Fruit fly (Drosophila melanogaster) Kc167 (cell line): ENCODE measurements around the gene CG32365.

Experiments used
- Myc ChIP-seq: fragments of >200 bp; optimal IDR thresholded peaks from 2 replicates; lab custom pipeline; 2017; ENCODE audit warnings: missing external identifiers
- Sin3A ChIP-seq: fragments of >200 bp; optimal IDR thresholded peaks from 2 replicates; lab custom pipeline; 2018; ENCODE audit warnings: missing external identifiers
- h ChIP-seq: fragments of >200 bp; optimal IDR thresholded peaks from 3 replicates; lab custom pipeline; 2018; ENCODE audit warnings: missing external identifiers
- insv ChIP-seq: fragments of >200 bp; optimal IDR thresholded peaks from 3 replicates; lab custom pipeline; 2018; ENCODE audit warnings: missing external identifiers
- psq ChIP-seq: fragments of >200 bp; optimal IDR thresholded peaks from 2 replicates; lab custom pipeline; 2017; ENCODE audit warnings: missing external identifiers
- ttk ChIP-seq: sonication (Bioruptor generic); optimal IDR thresholded peaks from 2 replicates; lab custom pipeline; 2017; ENCODE audit warnings: missing external identifiers

Gene CG32365

dm6 chr3L:7833684-7834337 is 35.0 kb upstream of the CG32365 start:
- TF ChIP-seq h (lab: Kevin White, UChicago), result no peak
- no peak for TF ChIP-seq psq (lab: Kevin White, UChicago)
- TF ChIP-seq Sin3A, result no peak
- TF ChIP-seq ttk (lab: Kevin White, UChicago), result no peak
- TF ChIP-seq insv (lab: Kevin White, UChicago), result no peak
- TF ChIP-seq Myc (lab: Kevin White, UChicago), result no peak

- no peak for TF ChIP-seq Sin3A
- TF ChIP-seq ttk (lab: Kevin White, UChicago), result no peak
Observed at dm6 chr3L:7834902-7835781, 33.7 kb upstream of the CG32365 start.

dm6 chr3L:7836633-7837394 is 32.0 kb upstream of the CG32365 start:
- TF ChIP-seq insv (lab: Kevin White, UChicago) (no peak), Myc (lab: Kevin White, UChicago) (no peak), psq (lab: Kevin White, UChicago) (no peak), ttk (lab: Kevin White, UChicago) (no peak), h (lab: Kevin White, UChicago) (no peak), Sin3A (no peak)

- TF ChIP-seq Myc (lab: Kevin White, UChicago), result no peak
- no peak for TF ChIP-seq insv (lab: Kevin White, UChicago)
- no peak for TF ChIP-seq psq (lab: Kevin White, UChicago)
Observed at dm6 chr3L:7837753-7838152, 31.1 kb upstream of the CG32365 start.

dm6 chr3L:7838374-7838773 is 30.5 kb upstream of the CG32365 start:
- TF ChIP-seq psq (lab: Kevin White, UChicago), result no peak
- no peak for TF ChIP-seq Sin3A
- TF ChIP-seq Myc (lab: Kevin White, UChicago), result no peak
- no peak for TF ChIP-seq h (lab: Kevin White, UChicago)
- no peak for TF ChIP-seq ttk (lab: Kevin White, UChicago)
- TF ChIP-seq insv (lab: Kevin White, UChicago), result no peak

- no peak for TF ChIP-seq ttk (lab: Kevin White, UChicago)
- TF ChIP-seq psq (lab: Kevin White, UChicago), result no peak
- no peak for TF ChIP-seq Sin3A
Observed at dm6 chr3L:7841254-7841964, 27.4 kb upstream of the CG32365 start.

dm6 chr3L:7842117-7842516 is 26.7 kb upstream of the CG32365 start:
- TF ChIP-seq Myc (lab: Kevin White, UChicago), result no peak
- TF ChIP-seq ttk (lab: Kevin White, UChicago), result no peak
- TF ChIP-seq insv (lab: Kevin White, UChicago), result no peak
- TF ChIP-seq Sin3A, result no peak
- no peak for TF ChIP-seq h (lab: Kevin White, UChicago)
- TF ChIP-seq psq (lab: Kevin White, UChicago), result no peak

- TF ChIP-seq insv (lab: Kevin White, UChicago) (no peak), Sin3A (no peak), h (lab: Kevin White, UChicago) (no peak), Myc (lab: Kevin White, UChicago) (no peak), psq (lab: Kevin White, UChicago) (no peak), ttk (lab: Kevin White, UChicago) (no peak)
Observed at dm6 chr3L:7842537-7842936, 26.3 kb upstream of the CG32365 start.

- TF ChIP-seq insv (lab: Kevin White, UChicago) (no peak), Sin3A (no peak), ttk (lab: Kevin White, UChicago) (no peak), psq (lab: Kevin White, UChicago) (no peak), h (lab: Kevin White, UChicago) (no peak), Myc (lab: Kevin White, UChicago) (no peak)
Observed at dm6 chr3L:7844016-7844415, 24.8 kb upstream of the CG32365 start.

- TF ChIP-seq insv (lab: Kevin White, UChicago), result no peak
- TF ChIP-seq psq (lab: Kevin White, UChicago), result no peak
- TF ChIP-seq Sin3A, result no peak
- no peak for TF ChIP-seq h (lab: Kevin White, UChicago)
- TF ChIP-seq ttk (lab: Kevin White, UChicago), result no peak
- no peak for TF ChIP-seq Myc (lab: Kevin White, UChicago)
Observed at dm6 chr3L:7847656-7848252, 21.1 kb upstream of the CG32365 start.

dm6 chr3L:7848617-7849016 is 20.2 kb upstream of the CG32365 start:
- TF ChIP-seq ttk (lab: Kevin White, UChicago) (no peak), Myc (lab: Kevin White, UChicago) (no peak), Sin3A (no peak)
